Worm (Caenorhabditis elegans) whole organism, young adult: ENCODE data around the gene npr-30.
"Not testable (repeated sequence)": the region's sequence is repeated elsewhere in the genome, so short reads cannot be mapped to it uniquely, and the experiment has no call there.

ENCODE experiments used
- B0261.1 ChIP-seq: sonication (generic microtip); optimal IDR thresholded peaks from 2 replicates; lab custom pipeline; 2016; ENCODE audit warnings: mild to moderate bottlenecking, missing genetic modification characterization, moderate library complexity, missing compliant biosample characterization
- D2030.7 ChIP-seq: fragments of 200-800 bp; sonication (Bioruptor generic); IDR thresholded peaks from 2 replicates; pipeline ENCODE4 v1.3.6; 2022; ENCODE audit warnings: missing genetic modification reagents, missing genetic modification characterization, missing compliant biosample characterization
- K11D2.4 ChIP-seq: fragments of 200-800 bp; sonication (Bioruptor generic); IDR thresholded peaks from 2 replicates; pipeline ENCODE4 v1.3.6; 2022; ENCODE audit warnings: missing genetic modification reagents, missing genetic modification characterization, missing compliant biosample characterization
- T26A5.8 ChIP-seq: sonication (generic microtip); optimal IDR thresholded peaks from 2 replicates; lab custom pipeline; 2016; ENCODE audit warnings: missing genetic modification characterization, missing compliant biosample characterization
- athp-1 ChIP-seq: sonication (generic microtip); optimal IDR thresholded peaks from 2 replicates; lab custom pipeline; 2017; ENCODE audit warnings: mild to moderate bottlenecking, missing genetic modification characterization, missing compliant biosample characterization
- attf-3 ChIP-seq: fragments of 200-800 bp; sonication (Bioruptor generic); conservative IDR thresholded peaks from 2 replicates; pipeline ENCODE4 v1.3.6; 2022; ENCODE audit warnings: missing genetic modification reagents, missing genetic modification characterization, missing compliant biosample characterization
- attf-5 ChIP-seq: fragments of 200-800 bp; sonication (Bioruptor generic); optimal IDR thresholded peaks from 2 replicates; lab custom pipeline; 2018; ENCODE audit warnings: mild to moderate bottlenecking, missing genetic modification characterization, missing compliant biosample characterization
- attf-6 ChIP-seq: fragments of 200-800 bp; sonication (Bioruptor generic); IDR thresholded peaks from 2 replicates; pipeline ENCODE4 v1.3.6; 2022; ENCODE audit warnings: missing genetic modification reagents, missing genetic modification characterization, missing compliant biosample characterization
- bed-2 ChIP-seq: fragments of 200-800 bp; sonication (Bioruptor generic); IDR thresholded peaks from 2 replicates; pipeline ENCODE4 v1.3.6; 2022; ENCODE audit warnings: missing genetic modification reagents, missing genetic modification characterization, missing compliant biosample characterization
- cebp-1 ChIP-seq, 2 experiments: fragments of 200-800 bp in 1 of 2; sonication (Bioruptor generic) in 1 of 2; sonication (generic microtip) in 1 of 2; IDR thresholded peaks in 1 of 2; optimal IDR thresholded peaks in 1 of 2; 2 replicates each; pipeline versions ENCODE4 v1.3.6 to Lab custom; 2017 to 2022; ENCODE audit warnings: missing compliant biosample characterization in 2 of 2, missing genetic modification characterization in 2 of 2, mild to moderate bottlenecking in 1 of 2, missing genetic modification reagents in 1 of 2, moderate library complexity in 1 of 2
- ceh-100 ChIP-seq: fragments of 200-800 bp; sonication (Bioruptor generic); IDR thresholded peaks from 2 replicates; pipeline ENCODE4 v1.3.6; 2022; ENCODE audit warnings: missing genetic modification reagents, missing genetic modification characterization, missing compliant biosample characterization
- ceh-27 ChIP-seq: fragments of 200-800 bp; sonication (Bioruptor generic); optimal IDR thresholded peaks from 2 replicates; lab custom pipeline; 2018; ENCODE audit warnings: mild to moderate bottlenecking, missing genetic modification characterization, moderate library complexity, missing compliant biosample characterization
- ceh-91 ChIP-seq: fragments of 200-800 bp; sonication (Bioruptor generic); IDR thresholded peaks from 2 replicates; pipeline ENCODE4 v1.3.6; 2022; ENCODE audit warnings: missing genetic modification reagents, missing genetic modification characterization, missing compliant biosample characterization
- chd-7 ChIP-seq: sonication (generic microtip); optimal IDR thresholded peaks from 2 replicates; lab custom pipeline; 2016; ENCODE audit warnings: mild to moderate bottlenecking, missing genetic modification characterization, moderate library complexity, missing compliant biosample characterization
- die-1 ChIP-seq: sonication (generic microtip); optimal IDR thresholded peaks from 2 replicates; lab custom pipeline; 2016; ENCODE audit warnings: missing genotype, mild to moderate bottlenecking, missing genetic modification characterization, missing compliant biosample characterization
- dox-1 ChIP-seq: fragments of 200-800 bp; sonication (Bioruptor generic); IDR thresholded peaks from 2 replicates; pipeline ENCODE4 v1.3.6; 2022; ENCODE audit warnings: missing genetic modification reagents, missing genetic modification characterization, missing compliant biosample characterization
- egrh-3 ChIP-seq: fragments of 200-800 bp; sonication (Bioruptor generic); IDR thresholded peaks from 2 replicates; pipeline ENCODE4 v1.3.6; 2022; ENCODE audit warnings: missing genetic modification reagents, missing genetic modification characterization, missing compliant biosample characterization
- lin-40 ChIP-seq: sonication (generic microtip); optimal IDR thresholded peaks from 2 replicates; lab custom pipeline; 2016; ENCODE audit warnings: missing genetic modification characterization, mild to moderate bottlenecking, missing compliant biosample characterization, missing genotype, missing genetic modification reagents
- madf-10 ChIP-seq: sonication (generic microtip); optimal IDR thresholded peaks from 2 replicates; lab custom pipeline; 2016; ENCODE audit warnings: mild to moderate bottlenecking, missing genetic modification characterization, missing compliant biosample characterization
- madf-6 ChIP-seq: fragments of 200-800 bp; sonication (Bioruptor generic); IDR thresholded peaks from 2 replicates; pipeline ENCODE4 v1.3.6; 2022; ENCODE audit warnings: missing genetic modification reagents, missing genetic modification characterization, missing compliant biosample characterization
- mcd-1 ChIP-seq: fragments of 200-800 bp; sonication (Bioruptor generic); IDR thresholded peaks from 2 replicates; pipeline ENCODE4 v1.3.6; 2022; ENCODE audit warnings: missing genetic modification reagents, missing genetic modification characterization, missing compliant biosample characterization
- mel-28 ChIP-seq: sonication (generic microtip); optimal IDR thresholded peaks from 2 replicates; lab custom pipeline; 2016; ENCODE audit warnings: borderline replicate concordance, mild to moderate bottlenecking, missing genetic modification characterization, missing compliant biosample characterization
- mxl-1 ChIP-seq: sonication (generic microtip); optimal IDR thresholded peaks from 2 replicates; lab custom pipeline; 2016; ENCODE audit warnings: missing genetic modification characterization, missing compliant biosample characterization
- nfyb-1 ChIP-seq: fragments of 200-800 bp; sonication (Bioruptor generic); IDR thresholded peaks from 2 replicates; pipeline ENCODE4 v1.3.6; 2022; ENCODE audit warnings: missing genetic modification reagents, missing genetic modification characterization, missing compliant biosample characterization
- pbrm-1 ChIP-seq: fragments of 200-800 bp; sonication (Bioruptor generic); IDR thresholded peaks from 2 replicates; pipeline ENCODE4 v1.3.6; 2022; ENCODE audit warnings: missing genetic modification reagents, missing genetic modification characterization, missing compliant biosample characterization
- pha-4 ChIP-seq: fragments of 150-350 bp; sonication (generic microtip); optimal IDR thresholded peaks from 2 replicates; lab custom pipeline; 2014; ENCODE audit warnings: missing biosample characterization, missing genetic modification reagents, missing genetic modification characterization
- rpc-1 ChIP-seq, 2 experiments: fragments of 150-350 bp in 1 of 2; sonication (generic microtip) in 1 of 2; optimal IDR thresholded peaks; 2 replicates each; lab custom pipeline; 2014 to 2018; ENCODE audit warnings: missing biosample characterization in 1 of 2, missing genetic modification characterization in 1 of 2, missing genetic modification reagents in 1 of 2, missing genotype in 1 of 2
- sea-2 ChIP-seq: fragments of 200-800 bp; sonication (Bioruptor generic); IDR thresholded peaks from 2 replicates; pipeline ENCODE4 v1.3.6; 2022; ENCODE audit warnings: missing genetic modification characterization, missing compliant biosample characterization
- tbp1 ChIP-seq: fragments of 200-800 bp; sonication (Bioruptor generic); optimal IDR thresholded peaks from 2 replicates; lab custom pipeline; 2018; ENCODE audit warnings: mild to moderate bottlenecking, missing genetic modification characterization, missing compliant biosample characterization
- zfh-2 ChIP-seq: fragments of 200-800 bp; sonication (Bioruptor generic); conservative IDR thresholded peaks from 2 replicates; pipeline ENCODE4 v1.3.6; 2022; ENCODE audit warnings: missing genetic modification reagents, missing genetic modification characterization, missing compliant biosample characterization
- ztf-25 ChIP-seq: fragments of 200-800 bp; sonication (Bioruptor generic); IDR thresholded peaks from 2 replicates; pipeline ENCODE4 v1.3.6; 2022; ENCODE audit warnings: missing genetic modification reagents, missing genetic modification characterization, missing compliant biosample characterization
- ztf-26 ChIP-seq: sonication (generic microtip); optimal IDR thresholded peaks from 2 replicates; lab custom pipeline; 2017; ENCODE audit warnings: missing genetic modification characterization, missing compliant biosample characterization
- ztf-3 ChIP-seq: fragments of 200-800 bp; sonication (Bioruptor generic); optimal IDR thresholded peaks from 2 replicates; lab custom pipeline; 2018; ENCODE audit warnings: mild to moderate bottlenecking, missing genetic modification characterization, missing compliant biosample characterization

Gene npr-30

ce11 chrIII:53696-54095, 50.6 kb downstream of the npr-30 start:
- no peak for TF ChIP-seq mxl-1 (tag; lab: Kevin White, UChicago)
- peak; percentile 46 for TF ChIP-seq zfh-2 (GFP tag; lab: Robert Waterston, UW)
- TF ChIP-seq dox-1, result no peak
- TF ChIP-seq mcd-1 (GFP tag; lab: Robert Waterston, UW), result peak; percentile 31; the same call in 1 of the 2 replicates
- no peak for TF ChIP-seq die-1
- TF ChIP-seq ceh-91, result no peak
- TF ChIP-seq lin-40 (tag; lab: Kevin White, UChicago), result no peak
- TF ChIP-seq cebp-1 (GFP tag; IDR thresholded peaks at IDR 0.05; lab: Robert Waterston, UW), result no peak
- TF ChIP-seq cebp-1 (tag; optimal IDR thresholded peaks at IDR 0.05; lab: Kevin White, UChicago), result no peak
- TF ChIP-seq D2030.7 (GFP tag; lab: Robert Waterston, UW), result 0 out of 2 replicates have a peak, but pooled peaks have one; percentile 42
- TF ChIP-seq egrh-3 (GFP tag; lab: Robert Waterston, UW), result peak; percentile 30; the same call in 1 of the 2 replicates
- TF ChIP-seq bed-2 (GFP tag; lab: Robert Waterston, UW), result no peak
- TF ChIP-seq ztf-25 (GFP tag; lab: Robert Waterston, UW), result no peak
- no peak for TF ChIP-seq tbp1 (GFP tag; lab: Kevin White, UChicago)
- no peak for TF ChIP-seq ceh-100 (GFP tag; lab: Robert Waterston, UW)
- TF ChIP-seq chd-7 (tag; lab: Kevin White, UChicago), result no peak
- no peak for TF ChIP-seq pbrm-1 (GFP tag; lab: Robert Waterston, UW)
- no peak for TF ChIP-seq attf-5
- TF ChIP-seq attf-6 (GFP tag; lab: Robert Waterston, UW), result no peak

ce11 chrIII:57257-57656, 54.1 kb downstream of the npr-30 start:
- TF ChIP-seq attf-3 (GFP tag; lab: Robert Waterston, UW), result peak; percentile 52; the same call in 1 of the 2 replicates

- TF ChIP-seq D2030.7 (GFP tag; lab: Robert Waterston, UW), result peak; percentile 50
- peak; percentile 35 for TF ChIP-seq B0261.1 (tag; lab: Kevin White, UChicago)
- TF ChIP-seq tbp1 (GFP tag; lab: Kevin White, UChicago), result peak; percentile 75
- TF ChIP-seq madf-6, result 0 out of 2 replicates have a peak, but pooled peaks have one; percentile 15
- peak; percentile 33; the same call in 1 of the 2 replicates for TF ChIP-seq nfyb-1
- not testable (repeated sequence) for TF ChIP-seq rpc-1 (optimal IDR thresholded peaks at IDR 0.05; lab: Kevin White, UChicago)
- TF ChIP-seq rpc-1 (tag; optimal IDR thresholded peaks at IDR 0.05; lab: Kevin White, UChicago), result peak; percentile 32
Observed at ce11 chrIII:58723-59122, 55.6 kb downstream of the npr-30 start.

ce11 chrIII:61045-61444, 57.9 kb downstream of the npr-30 start, which contains the start of gene btb-5:
Gene btb-5, minus strand, starts transcription at chrIII:61145.
- TF ChIP-seq egrh-3 (GFP tag; lab: Robert Waterston, UW), result no peak
- no peak for TF ChIP-seq mel-28 (tag; lab: Kevin White, UChicago)
- no peak for TF ChIP-seq ztf-26 (tag; lab: Kevin White, UChicago)
- TF ChIP-seq T26A5.8, result no peak
- no peak for TF ChIP-seq ceh-27 (GFP tag; lab: Kevin White, UChicago)
- TF ChIP-seq athp-1 (tag; lab: Kevin White, UChicago), result no peak
- no peak for TF ChIP-seq pha-4 (tag; lab: Kevin White, UChicago)
- TF ChIP-seq D2030.7 (GFP tag; lab: Robert Waterston, UW), result no peak
- TF ChIP-seq ztf-3 (GFP tag; lab: Kevin White, UChicago), result no peak
- TF ChIP-seq sea-2, result no peak
- no peak for TF ChIP-seq K11D2.4 (GFP tag; lab: Robert Waterston, UW)
- TF ChIP-seq madf-10 (tag; lab: Kevin White, UChicago), result no peak
